Comparison of ENCODE assay signal across 1 fruit fly cellular context in the genomic region with DNA sequence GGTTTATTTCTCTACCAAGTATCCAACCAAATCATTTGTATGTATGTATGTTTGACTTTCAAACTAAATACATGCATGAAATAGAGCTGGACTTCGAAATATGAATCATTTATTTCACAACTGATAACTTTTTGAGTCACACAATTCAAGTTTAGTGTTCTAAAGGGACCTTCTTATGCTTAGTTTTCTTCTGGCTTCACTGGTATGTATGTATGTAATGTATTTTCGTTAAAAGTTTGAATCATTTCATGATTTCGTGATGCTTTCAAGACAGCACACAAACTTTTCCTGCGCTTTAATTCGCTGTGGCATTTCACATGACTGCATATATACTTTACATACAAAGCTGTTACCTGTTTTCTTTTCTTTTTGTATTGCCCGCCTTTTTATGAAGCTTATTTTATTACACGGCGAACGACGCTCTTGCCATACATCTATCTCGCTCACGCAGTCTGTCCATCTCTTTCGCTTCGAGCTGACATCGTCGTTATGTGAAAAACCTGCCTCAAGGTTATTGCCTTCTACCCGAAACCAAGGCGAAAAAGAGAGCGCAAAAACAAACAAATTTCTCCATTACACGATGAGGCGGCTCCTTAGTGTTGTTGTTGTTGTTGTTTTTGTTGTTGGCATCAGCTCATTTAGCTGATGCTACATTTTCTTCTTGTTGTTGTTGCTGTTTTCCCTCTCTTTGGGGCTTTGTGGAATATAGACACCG.
TF ChIP-seq lines count a peak whose summit lies in the region.

No protein-coding gene starts in this region.

TF ChIP-seq in whole organism, embryonic, 481 proteins besides CTCF, POLR2A, EP300 and RAD21 (continued from another document):
- TF ChIP-seq D19A (tag; optimal IDR thresholded peaks at IDR 0.05; lab: Kevin White, UChicago) (peak; percentile 7), CG7786 (GFP tag; optimal IDR thresholded peaks at IDR 0.05; lab: Kevin White, UChicago) (no peak), CG12155 (GFP tag; optimal IDR thresholded peaks at IDR 0.05; lab: Kevin White, UChicago) (no peak), Side (GFP tag; optimal IDR thresholded peaks at IDR 0.05; lab: Kevin White, UChicago) (no peak), CG4707 (GFP tag; optimal IDR thresholded peaks at IDR 0.05; lab: Kevin White, UChicago) (no peak), BEAF-32 (GFP tag; optimal IDR thresholded peaks at IDR 0.05; lab: Kevin White, UChicago) (no peak), CG15696 (tag; optimal IDR thresholded peaks at IDR 0.05; lab: Kevin White, UChicago) (no peak), H15 (GFP tag; IDR thresholded peaks at IDR 0.05; lab: Robert Waterston, UW) (no peak), Ets65A (GFP tag; lab: Kevin White, UChicago) (no peak), Atf3 (GFP tag; optimal IDR thresholded peaks at IDR 0.05; lab: Kevin White, UChicago) (no peak), CG14710 (tag; optimal IDR thresholded peaks at IDR 0.05; lab: Kevin White, UChicago) (no peak), toy (GFP tag; IDR thresholded peaks at IDR 0.05; lab: Robert Waterston, UW) (no peak), sens (GFP tag; lab: Kevin White, UChicago) (peak; percentile 61), cas (GFP tag; IDR thresholded peaks at IDR 0.05; lab: Robert Waterston, UW) (no peak), CG12104 (GFP tag; optimal IDR thresholded peaks at IDR 0.05; lab: Kevin White, UChicago) (no peak), ranshi (GFP tag; IDR thresholded peaks at IDR 0.05; lab: Robert Waterston, UW) (no peak), CG12769 (tag; optimal IDR thresholded peaks at IDR 0.05; lab: Kevin White, UChicago) (peak; percentile 48), mirr (GFP tag; optimal IDR thresholded peaks at IDR 0.05; lab: Kevin White, UChicago) (peak; percentile 11), CG3065 (GFP tag; optimal IDR thresholded peaks at IDR 0.05; lab: Kevin White, UChicago) (no peak), CG17385 (GFP tag; optimal IDR thresholded peaks at IDR 0.05; lab: Kevin White, UChicago) (no peak), ara (GFP tag; IDR thresholded peaks at IDR 0.05; lab: Robert Waterston, UW) (no peak), CG18011 (GFP tag; optimal IDR thresholded peaks at IDR 0.05; lab: Kevin White, UChicago) (no peak), klu (GFP tag; IDR thresholded peaks at IDR 0.05; lab: Robert Waterston, UW) (no peak), NC2α (GFP tag; optimal IDR thresholded peaks at IDR 0.05; lab: Kevin White, UChicago) (no peak), Hr78 (GFP tag; optimal IDR thresholded peaks at IDR 0.05; lab: Kevin White, UChicago) (peak in 1 of 2 experiments; percentile 39), chinmo (GFP tag; IDR thresholded peaks at IDR 0.05; lab: Robert Waterston, UW; ENCODE audit: partially characterized antibody) (0 out of 4 replicates have a peak, but pooled peaks have one; percentile 67), Sry-δ (GFP tag; optimal IDR thresholded peaks at IDR 0.05; lab: Kevin White, UChicago) (no peak), Hr39 (optimal IDR thresholded peaks at IDR 0.05; lab: Kevin White, UChicago) (no peak), unpg (GFP tag; optimal IDR thresholded peaks at IDR 0.05; lab: Kevin White, UChicago) (no peak), CG31388 (GFP tag; optimal IDR thresholded peaks at IDR 0.05; lab: Kevin White, UChicago) (no peak), CG4820 (GFP tag; optimal IDR thresholded peaks at IDR 0.05; lab: Kevin White, UChicago) (no peak), CG11723 (GFP tag; optimal IDR thresholded peaks at IDR 0.05; lab: Kevin White, UChicago) (no peak), kni (GFP tag; optimal IDR thresholded peaks at IDR 0.05; lab: Kevin White, UChicago) (peak; percentile 73), btn (GFP tag; optimal IDR thresholded peaks at IDR 0.05; lab: Kevin White, UChicago) (no peak), otp (GFP tag; IDR thresholded peaks at IDR 0.05; lab: Robert Waterston, UW) (no peak), slp2 (GFP tag; optimal IDR thresholded peaks at IDR 0.05; lab: Kevin White, UChicago) (no peak), sqz (GFP tag; optimal IDR thresholded peaks at IDR 0.05; lab: Kevin White, UChicago) (peak; percentile 6), seq (GFP tag; IDR thresholded peaks at IDR 0.05; lab: Robert Waterston, UW) (no peak), Aef1 (GFP tag; IDR thresholded peaks at IDR 0.05; lab: Robert Waterston, UW) (no peak), dati (GFP tag; IDR thresholded peaks at IDR 0.05; lab: Robert Waterston, UW) (no peak), crp (GFP tag; optimal IDR thresholded peaks at IDR 0.05; lab: Kevin White, UChicago) (no peak), HLH54F (GFP tag; optimal IDR thresholded peaks at IDR 0.05; lab: Kevin White, UChicago) (no peak), Asciz (GFP tag; optimal IDR thresholded peaks at IDR 0.05; lab: Kevin White, UChicago) (peak; percentile 28), pho (GFP tag; optimal IDR thresholded peaks at IDR 0.05; lab: Kevin White, UChicago) (no peak), MESR4 (GFP tag; optimal IDR thresholded peaks at IDR 0.05; lab: Kevin White, UChicago) (no peak), CG31441 (GFP tag; IDR thresholded peaks at IDR 0.05; lab: Robert Waterston, UW) (0 out of 2 replicates have a peak, but pooled peaks have one; percentile 5), CG32532 (GFP tag; IDR thresholded peaks at IDR 0.05; lab: Robert Waterston, UW) (peak; percentile 7; the same call in 1 of the 2 replicates), rib (GFP tag; IDR thresholded peaks at IDR 0.05; lab: Robert Waterston, UW) (no peak), vvl (GFP tag; IDR thresholded peaks at IDR 0.05; lab: Robert Waterston, UW) (peak; percentile 21; the same call in 1 of the 2 replicates), kay (GFP tag; optimal IDR thresholded peaks at IDR 0.05; lab: Kevin White, UChicago) (no peak), Trl (optimal IDR thresholded peaks at IDR 0.05; lab: Kevin White, UChicago) (peak in 1 of 2 experiments; percentile 22), Trl (GFP tag; optimal IDR thresholded peaks at IDR 0.05; lab: Kevin White, UChicago) (no peak), zfh1 (GFP tag; IDR thresholded peaks at IDR 0.05; lab: Robert Waterston, UW) (no peak), her (GFP tag; optimal IDR thresholded peaks at IDR 0.05; lab: Kevin White, UChicago) (no peak), luna (GFP tag; optimal IDR thresholded peaks at IDR 0.05; lab: Kevin White, UChicago) (no peak), CG18764 (GFP tag; optimal IDR thresholded peaks at IDR 0.05; lab: Kevin White, UChicago) (no peak), CG8924 (tag; optimal IDR thresholded peaks at IDR 0.05; lab: Kevin White, UChicago) (no peak), sd (tag; optimal IDR thresholded peaks at IDR 0.05; lab: Kevin White, UChicago) (peak; percentile 52), pfk (GFP tag; optimal IDR thresholded peaks at IDR 0.05; lab: Kevin White, UChicago) (no peak), fd96Cb (tag; optimal IDR thresholded peaks at IDR 0.05; lab: Kevin White, UChicago) (no peak), stc (GFP tag; IDR thresholded peaks at IDR 0.05; lab: Robert Waterston, UW) (no peak), Poxn (GFP tag; IDR thresholded peaks at IDR 0.05; lab: Robert Waterston, UW) (no peak), CG34422 (GFP tag; IDR thresholded peaks at IDR 0.05; lab: Robert Waterston, UW) (no peak), stwl (tag; optimal IDR thresholded peaks at IDR 0.05; lab: Kevin White, UChicago) (no peak), da (GFP tag; optimal IDR thresholded peaks at IDR 0.05; lab: Kevin White, UChicago) (no peak), en (GFP tag; optimal IDR thresholded peaks at IDR 0.05; lab: Kevin White, UChicago) (no peak), Abd-B (GFP tag; optimal IDR thresholded peaks at IDR 0.05; lab: Kevin White, UChicago) (peak; percentile 51), crc (GFP tag; optimal IDR thresholded peaks at IDR 0.05; lab: Kevin White, UChicago) (no peak), CG12744 (GFP tag; optimal IDR thresholded peaks at IDR 0.05; lab: Kevin White, UChicago) (no peak), Ptx1 (GFP tag; IDR thresholded peaks at IDR 0.05; lab: Robert Waterston, UW) (no peak), CG10431 (GFP tag; optimal IDR thresholded peaks at IDR 0.05; lab: Kevin White, UChicago) (peak; percentile 48)
